Fruit fly (Drosophila melanogaster): ENCODE measurements around the gene CG4935.

The CG4935 gene

dm6 chr2L:16285692-16286359, 23.9 kb downstream of the CG4935 start (continued):
- TF ChIP-seq CG13424 (tag; optimal IDR thresholded peaks at IDR 0.05) (peak; percentile 87), CG10565 (GFP tag; optimal IDR thresholded peaks at IDR 0.05) (no peak), gfzf (GFP tag; optimal IDR thresholded peaks at IDR 0.05) (no peak), btn (GFP tag; optimal IDR thresholded peaks at IDR 0.05) (peak; percentile 68), abd-A (tag; optimal IDR thresholded peaks at IDR 0.05) (no peak), HLH3B (GFP tag; IDR thresholded peaks at IDR 0.05) (no peak), klu (GFP tag; IDR thresholded peaks at IDR 0.05) (no peak), CG6175 (GFP tag; IDR thresholded peaks at IDR 0.05) (no peak), CG17829 (tag; optimal IDR thresholded peaks at IDR 0.05) (peak; percentile 89), CG2129 (GFP tag; IDR thresholded peaks at IDR 0.05; ENCODE audit: partially characterized antibody) (no peak), CG17802 (tag; optimal IDR thresholded peaks at IDR 0.05) (peak; percentile 76), gro (GFP tag; optimal IDR thresholded peaks at IDR 0.05) (peak; percentile 86), Ssrp (tag; optimal IDR thresholded peaks at IDR 0.05) (peak; percentile 91), Elba2 (GFP tag; optimal IDR thresholded peaks at IDR 0.05) (peak; percentile 46), CG4282 (GFP tag; optimal IDR thresholded peaks at IDR 0.05) (peak; percentile 78), CG10267 (tag; optimal IDR thresholded peaks at IDR 0.05) (peak; percentile 79), Camta (GFP tag; optimal IDR thresholded peaks at IDR 0.05) (peak; percentile 81), disco-r (GFP tag; optimal IDR thresholded peaks at IDR 0.05) (peak; percentile 70), Dref (GFP tag; IDR thresholded peaks at IDR 0.05) (no peak), nerfin-1 (tag; optimal IDR thresholded peaks at IDR 0.05) (peak; percentile 73), cad (GFP tag; optimal IDR thresholded peaks at IDR 0.05) (no peak), CHES-1-like (GFP tag; optimal IDR thresholded peaks at IDR 0.05) (peak; percentile 74), fd96Cb (tag; optimal IDR thresholded peaks at IDR 0.05) (peak; percentile 94), CG3847 (GFP tag; IDR thresholded peaks at IDR 0.05) (no peak), CG8478 (optimal IDR thresholded peaks at IDR 0.05) (no peak), pzg (GFP tag; optimal IDR thresholded peaks at IDR 0.05) (peak; percentile 3), Deaf1 (tag; optimal IDR thresholded peaks at IDR 0.05) (peak; percentile 54), zfh2 (GFP tag; optimal IDR thresholded peaks at IDR 0.05) (peak; percentile 85), ap (GFP tag; IDR thresholded peaks at IDR 0.05) (no peak), CG12219 (GFP tag; optimal IDR thresholded peaks at IDR 0.05) (peak; percentile 89), D19A (tag; optimal IDR thresholded peaks at IDR 0.05) (peak; percentile 79), CG18262 (tag; optimal IDR thresholded peaks at IDR 0.05) (peak; percentile 86), CG9817 (tag; optimal IDR thresholded peaks at IDR 0.05) (peak; percentile 82), wek (GFP tag; optimal IDR thresholded peaks at IDR 0.05) (peak; percentile 68), cas (GFP tag; IDR thresholded peaks at IDR 0.05) (no peak), Hr3 (GFP tag; optimal IDR thresholded peaks at IDR 0.05) (peak; percentile 78), Hand (GFP tag; optimal IDR thresholded peaks at IDR 0.05) (peak; percentile 76), lola (GFP tag; optimal IDR thresholded peaks at IDR 0.05) (peak in 1 of 3 experiments; percentile 80), CG1603 (tag; optimal IDR thresholded peaks at IDR 0.05) (peak; percentile 94), CG32767 (GFP tag; IDR thresholded peaks at IDR 0.05) (no peak), CG5953 (GFP tag; IDR thresholded peaks at IDR 0.05) (no peak), Lhr (GFP tag; optimal IDR thresholded peaks at IDR 0.05) (peak; percentile 62), CG15601 (tag; optimal IDR thresholded peaks at IDR 0.05) (peak; percentile 75), Dek (tag; optimal IDR thresholded peaks at IDR 0.05) (peak; percentile 89), CG9437 (GFP tag; optimal IDR thresholded peaks at IDR 0.05) (peak; percentile 56), psq (GFP tag; optimal IDR thresholded peaks at IDR 0.05) (peak; percentile 48), CG4707 (GFP tag; optimal IDR thresholded peaks at IDR 0.05) (peak; percentile 71), pum (GFP tag; optimal IDR thresholded peaks at IDR 0.05) (peak; percentile 79), Optix (GFP tag; IDR thresholded peaks at IDR 0.05) (no peak), Ets97D (GFP tag; optimal IDR thresholded peaks at IDR 0.05) (peak; percentile 41)
